Worm (Caenorhabditis elegans): ENCODE measurements around the gene lgc-57.

Gene lgc-57

ce11 chrII:10680130-10680529, 14.7 kb upstream of the lgc-57 start:
- TF ChIP-seq bed-3 (GFP tag; optimal IDR thresholded peaks at IDR 0.05) (no peak), ces-1 (GFP tag; optimal IDR thresholded peaks at IDR 0.05) (peak; percentile 1)

ce11 chrII:10680614-10681013, 14.2 kb upstream of the lgc-57 start:
- TF ChIP-seq ces-1 (GFP tag; optimal IDR thresholded peaks at IDR 0.05) (peak; percentile 63), nhr-2 (tag; optimal IDR thresholded peaks at IDR 0.05) (no peak), mab-5 (tag; optimal IDR thresholded peaks at IDR 0.05) (no peak), ztf-11 (tag; optimal IDR thresholded peaks at IDR 0.05) (no peak)

- no peak for TF ChIP-seq lsy-2 (tag; optimal IDR thresholded peaks at IDR 0.05)
- no peak for TF ChIP-seq elt-3 (tag; optimal IDR thresholded peaks at IDR 0.05)
- TF ChIP-seq nhr-76 (tag; optimal IDR thresholded peaks at IDR 0.05), result no peak
- TF ChIP-seq elt-1 (tag; optimal IDR thresholded peaks at IDR 0.05; ENCODE audit: borderline replicate concordance, insufficient read depth), result no peak
- TF ChIP-seq mab-5 (tag; optimal IDR thresholded peaks at IDR 0.05), result no peak
- no peak for TF ChIP-seq nhr-2 (tag; optimal IDR thresholded peaks at IDR 0.05)
- no peak for TF ChIP-seq ztf-11 (tag; optimal IDR thresholded peaks at IDR 0.05)
- no peak for TF ChIP-seq ceh-43 (GFP tag; optimal IDR thresholded peaks at IDR 0.05)
- no peak for TF ChIP-seq M03D4.4 (tag; optimal IDR thresholded peaks at IDR 0.05)
- TF ChIP-seq nhr-28 (tag; optimal IDR thresholded peaks at IDR 0.05), result no peak
- TF ChIP-seq mls-2 (tag; optimal IDR thresholded peaks at IDR 0.05), result no peak
- TF ChIP-seq ceh-83 (GFP tag; optimal IDR thresholded peaks at IDR 0.05), result no peak
- no peak for TF ChIP-seq unc-62 (GFP tag; optimal IDR thresholded peaks at IDR 0.05)
- no peak for TF ChIP-seq unc-120 (tag; optimal IDR thresholded peaks at IDR 0.05; ENCODE audit: poor library complexity, severe bottlenecking)
- TF ChIP-seq zip-8 (tag; optimal IDR thresholded peaks at IDR 0.05), result no peak
- no peak for TF ChIP-seq mep-1 (tag; optimal IDR thresholded peaks at IDR 0.05)
- TF ChIP-seq nhr-237 (tag; optimal IDR thresholded peaks at IDR 0.05), result no peak
Measured at ce11 chrII:10684954-10685353, 9.9 kb upstream of the lgc-57 start.

ce11 chrII:10693655-10694054, 1.2 kb upstream of the lgc-57 start, which contains the start of gene gbh-1:
Gene gbh-1 (minus strand): TSS chrII:10693803.
- no peak for TF ChIP-seq hlh-1 (tag; optimal IDR thresholded peaks at IDR 0.05)
- no peak for TF ChIP-seq lin-13 (tag; optimal IDR thresholded peaks at IDR 0.05)
- TF ChIP-seq elt-3 (tag; optimal IDR thresholded peaks at IDR 0.05), result no peak
- no peak for TF ChIP-seq mep-1 (tag; optimal IDR thresholded peaks at IDR 0.05)
- TF ChIP-seq lin-32 (GFP tag; optimal IDR thresholded peaks at IDR 0.05), result no peak
- no peak for TF ChIP-seq M03D4.4 (tag; optimal IDR thresholded peaks at IDR 0.05)
- TF ChIP-seq sptf-1 (tag; optimal IDR thresholded peaks at IDR 0.05), result no peak
- no peak for TF ChIP-seq blmp-1 (tag; optimal IDR thresholded peaks at IDR 0.05)
- no peak for TF ChIP-seq nhr-237 (tag; optimal IDR thresholded peaks at IDR 0.05)
- TF ChIP-seq ceh-43 (GFP tag; optimal IDR thresholded peaks at IDR 0.05), result no peak
- no peak for TF ChIP-seq mab-5 (tag; optimal IDR thresholded peaks at IDR 0.05)
- no peak for TF ChIP-seq cnd-1 (tag; optimal IDR thresholded peaks at IDR 0.05)
- TF ChIP-seq unc-120 (tag; optimal IDR thresholded peaks at IDR 0.05; ENCODE audit: poor library complexity, severe bottlenecking), result no peak

- TF ChIP-seq elt-3 (tag; optimal IDR thresholded peaks at IDR 0.05), result no peak
- TF ChIP-seq ces-1 (GFP tag; optimal IDR thresholded peaks at IDR 0.05), result peak; percentile 96
- no peak for TF ChIP-seq drap-1 (GFP tag; optimal IDR thresholded peaks at IDR 0.05)
Measured at ce11 chrII:10696060-10696459, 1.2 kb downstream of the lgc-57 start.

ce11 chrII:10703594-10704384, 9.0 kb downstream of the lgc-57 start, which contains the start of gene col-79:
Gene col-79 (plus strand): TSS chrII:10703613.
- no peak for TF ChIP-seq elt-1 (tag; optimal IDR thresholded peaks at IDR 0.05; ENCODE audit: borderline replicate concordance, insufficient read depth)
- TF ChIP-seq flh-1 (GFP tag; optimal IDR thresholded peaks at IDR 0.05), result no peak
- no peak for TF ChIP-seq nhr-28 (tag; optimal IDR thresholded peaks at IDR 0.05)
- TF ChIP-seq mab-5 (tag; optimal IDR thresholded peaks at IDR 0.05), result no peak
- no peak for TF ChIP-seq drap-1 (GFP tag; optimal IDR thresholded peaks at IDR 0.05)
- no peak for TF ChIP-seq ceh-39 (tag; optimal IDR thresholded peaks at IDR 0.05)
- TF ChIP-seq ceh-43 (GFP tag; optimal IDR thresholded peaks at IDR 0.05), result no peak
- no peak for TF ChIP-seq mep-1 (tag; optimal IDR thresholded peaks at IDR 0.05)
- no peak for TF ChIP-seq unc-39 (tag; optimal IDR thresholded peaks at IDR 0.05)
- TF ChIP-seq elt-3 (tag; optimal IDR thresholded peaks at IDR 0.05), result no peak
- TF ChIP-seq pha-4 (tag; optimal IDR thresholded peaks at IDR 0.05), result no peak
- no peak for TF ChIP-seq blmp-1 (tag; optimal IDR thresholded peaks at IDR 0.05)

Measured in whole organism, mixed stage, embryonic.